Worm (Caenorhabditis elegans) whole organism, young adult: Measurements from ENCODE around the gene srx-93.

Source experiments
- F33H1.4 ChIP-seq: fragments of 200-800 bp; sonication (Bioruptor generic); IDR thresholded peaks from 2 replicates; pipeline ENCODE4 v1.3.6; 2022; ENCODE audit warnings: missing genetic modification reagents, missing genetic modification characterization, missing compliant biosample characterization
- F52B5.7 ChIP-seq: sonication (generic microtip); optimal IDR thresholded peaks from 2 replicates; lab custom pipeline; 2016; ENCODE audit warnings: mild to moderate bottlenecking, missing genetic modification characterization, missing compliant biosample characterization
- Y67H2A.10 ChIP-seq: fragments of 200-800 bp; sonication (Bioruptor generic); conservative IDR thresholded peaks from 2 replicates; pipeline ENCODE4 v1.3.6; 2022; ENCODE audit warnings: missing genetic modification reagents, missing genetic modification characterization, missing compliant biosample characterization
- ama-1 ChIP-seq, 3 experiments: fragments of 150-350 bp in 1 of 3; sonication (generic microtip) in 2 of 3; optimal IDR thresholded peaks; 2 replicates each; lab custom pipeline; 2014 to 2018; ENCODE audit warnings: missing biosample characterization in 2 of 3, missing genetic modification characterization in 2 of 3, missing genetic modification reagents in 2 of 3
- cebp-1 ChIP-seq, 2 experiments: fragments of 200-800 bp in 1 of 2; sonication (Bioruptor generic) in 1 of 2; sonication (generic microtip) in 1 of 2; IDR thresholded peaks in 1 of 2; optimal IDR thresholded peaks in 1 of 2; 2 replicates each; pipeline versions ENCODE4 v1.3.6 to Lab custom; 2017 to 2022; ENCODE audit warnings: missing compliant biosample characterization in 2 of 2, missing genetic modification characterization in 2 of 2, mild to moderate bottlenecking in 1 of 2, missing genetic modification reagents in 1 of 2, moderate library complexity in 1 of 2
- ceh-27 ChIP-seq: fragments of 200-800 bp; sonication (Bioruptor generic); optimal IDR thresholded peaks from 2 replicates; lab custom pipeline; 2018; ENCODE audit warnings: mild to moderate bottlenecking, missing genetic modification characterization, moderate library complexity, missing compliant biosample characterization
- fkh-3 ChIP-seq: sonication (generic microtip); optimal IDR thresholded peaks from 2 replicates; lab custom pipeline; 2016; ENCODE audit warnings: mild to moderate bottlenecking, missing genetic modification characterization, missing compliant biosample characterization
- lin-35 ChIP-seq, 3 experiments: fragments of 150-350 bp in 2 of 3; sonication (generic microtip) in 1 of 3; optimal IDR thresholded peaks; 2 replicates each; lab custom pipeline; 2014 to 2018; ENCODE audit warnings: missing biosample characterization in 3 of 3, missing genetic modification characterization in 3 of 3, missing genetic modification reagents in 3 of 3
- mes-4 ChIP-seq: sonication (generic microtip); optimal IDR thresholded peaks from 2 replicates; lab custom pipeline; 2016; ENCODE audit warnings: missing genotype, missing genetic modification characterization, missing compliant biosample characterization
- mxl-1 ChIP-seq: sonication (generic microtip); optimal IDR thresholded peaks from 2 replicates; lab custom pipeline; 2016; ENCODE audit warnings: missing genetic modification characterization, missing compliant biosample characterization
- rpc-1 ChIP-seq, 2 experiments: fragments of 150-350 bp in 1 of 2; sonication (generic microtip) in 1 of 2; optimal IDR thresholded peaks; 2 replicates each; lab custom pipeline; 2014 to 2018; ENCODE audit warnings: missing biosample characterization in 1 of 2, missing genetic modification characterization in 1 of 2, missing genetic modification reagents in 1 of 2, missing genotype in 1 of 2
- tbp1 ChIP-seq: fragments of 200-800 bp; sonication (Bioruptor generic); optimal IDR thresholded peaks from 2 replicates; lab custom pipeline; 2018; ENCODE audit warnings: mild to moderate bottlenecking, missing genetic modification characterization, missing compliant biosample characterization
- tlf-1 ChIP-seq: fragments of 200-800 bp; sonication (Bioruptor generic); optimal IDR thresholded peaks from 2 replicates; lab custom pipeline; 2018; ENCODE audit warnings: mild to moderate bottlenecking, missing genetic modification characterization, missing compliant biosample characterization
- ztf-25 ChIP-seq: fragments of 200-800 bp; sonication (Bioruptor generic); IDR thresholded peaks from 2 replicates; pipeline ENCODE4 v1.3.6; 2022; ENCODE audit warnings: missing genetic modification reagents, missing genetic modification characterization, missing compliant biosample characterization

DNA sequence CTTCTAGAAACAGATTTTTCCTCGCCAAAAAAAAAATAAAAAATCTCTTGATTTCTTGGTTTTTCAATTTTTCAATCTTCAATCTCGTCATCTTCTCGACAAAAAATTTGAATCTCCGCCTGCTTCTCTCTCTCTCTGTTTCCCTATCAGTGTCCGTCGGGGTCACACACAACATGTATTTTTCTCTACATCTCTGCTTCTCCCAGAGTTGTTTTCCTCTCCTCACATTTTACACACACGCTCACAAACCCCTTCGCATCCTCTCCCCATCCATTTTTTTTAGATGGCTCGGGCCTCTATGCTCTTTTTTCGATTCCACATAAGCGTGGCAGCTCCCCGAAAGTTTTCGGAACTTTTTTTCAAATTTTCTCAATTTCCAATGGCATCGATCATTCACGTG lies 40.7 kb downstream of the srx-93 start:
- TF ChIP-seq rpc-1 (optimal IDR thresholded peaks at IDR 0.05; lab: Kevin White, UChicago) (no peak), rpc-1 (tag; optimal IDR thresholded peaks at IDR 0.05; lab: Kevin White, UChicago) (no peak), Y67H2A.10 (GFP tag; lab: Robert Waterston, UW) (no peak), fkh-3 (tag; lab: Kevin White, UChicago) (no peak), tbp1 (GFP tag; lab: Kevin White, UChicago) (no peak), tlf-1 (no peak), ceh-27 (GFP tag; lab: Kevin White, UChicago) (no peak), mxl-1 (no peak), ztf-25 (GFP tag; lab: Robert Waterston, UW) (no peak), ama-1 (optimal IDR thresholded peaks at IDR 0.05; lab: Kevin White, UChicago) (peak; percentile 49), ama-1 (GFP tag; optimal IDR thresholded peaks at IDR 0.05; lab: Kevin White, UChicago) (no peak), F33H1.4 (GFP tag; lab: Robert Waterston, UW) (no peak), F52B5.7 (tag; lab: Kevin White, UChicago) (no peak), cebp-1 (GFP tag; IDR thresholded peaks at IDR 0.05; lab: Robert Waterston, UW) (no peak), cebp-1 (tag; optimal IDR thresholded peaks at IDR 0.05; lab: Kevin White, UChicago) (peak; percentile 45), lin-35 (GFP tag; optimal IDR thresholded peaks at IDR 0.05; lab: Kevin White, UChicago) (no peak), mes-4 (tag; lab: Kevin White, UChicago) (no peak)
